Worm (Caenorhabditis elegans) whole organism, L2 larva: ENCODE measurements around the gene ZK1290.5.

Experiments used
- R02D3.7 ChIP-seq: fragments of 150-350 bp; optimal IDR thresholded peaks from 2 replicates; lab custom pipeline; 2014; ENCODE audit warnings: missing biosample characterization, missing genetic modification characterization
- Y55F3AM.14 ChIP-seq: fragments of 200-800 bp; sonication (Bioruptor generic); optimal IDR thresholded peaks from 2 replicates; lab custom pipeline; 2018; ENCODE audit warnings: mild to moderate bottlenecking, missing genetic modification characterization, missing compliant biosample characterization
- ZK546.5 ChIP-seq: sonication (generic microtip); optimal IDR thresholded peaks from 2 replicates; lab custom pipeline; 2017; ENCODE audit warnings: missing biosample characterization, missing genetic modification characterization
- alr-1 ChIP-seq: fragments of 150-350 bp; optimal IDR thresholded peaks from 2 replicates; lab custom pipeline; 2014; ENCODE audit warnings: missing biosample characterization, missing genetic modification characterization
- aly-2 ChIP-seq: fragments of 150-350 bp; optimal IDR thresholded peaks from 2 replicates; lab custom pipeline; 2014; ENCODE audit warnings: missing biosample characterization, missing genetic modification characterization
- ama-1 ChIP-seq: fragments of 150-350 bp; optimal IDR thresholded peaks from 2 replicates; lab custom pipeline; 2018; ENCODE audit warnings: inconsistent platforms
- blmp-1 ChIP-seq: sonication (generic microtip); optimal IDR thresholded peaks from 2 replicates; lab custom pipeline; 2017; ENCODE audit warnings: missing genetic modification characterization, mild to moderate bottlenecking, missing compliant biosample characterization, antibody characterized with exemption, moderate library complexity; ENCODE audit not compliant: insufficient read depth
- ceh-16 ChIP-seq: fragments of 150-350 bp; optimal IDR thresholded peaks from 2 replicates; lab custom pipeline; 2014; ENCODE audit warnings: missing biosample characterization, missing genetic modification characterization
- ceh-82 ChIP-seq: fragments of 150-350 bp; optimal IDR thresholded peaks from 2 replicates; lab custom pipeline; 2014; ENCODE audit warnings: missing biosample characterization, missing genetic modification characterization
- crh-2 ChIP-seq: sonication (generic microtip); optimal IDR thresholded peaks from 2 replicates; lab custom pipeline; 2017; ENCODE audit warnings: missing biosample characterization, missing genetic modification characterization
- dmd-4 ChIP-seq: sonication (generic microtip); optimal IDR thresholded peaks from 2 replicates; lab custom pipeline; 2017; ENCODE audit warnings: missing biosample characterization, missing genetic modification characterization
- egl-27 ChIP-seq: sonication (generic microtip); optimal IDR thresholded peaks from 3 replicates; lab custom pipeline; 2017; ENCODE audit warnings: missing biosample characterization, missing genetic modification reagents, missing genetic modification characterization
- elt-1 ChIP-seq: fragments of 150-350 bp; optimal IDR thresholded peaks from 2 replicates; lab custom pipeline; 2014; ENCODE audit warnings: missing biosample characterization, missing genetic modification characterization
- elt-3 ChIP-seq: sonication (generic microtip); optimal IDR thresholded peaks from 2 replicates; lab custom pipeline; 2017; ENCODE audit warnings: missing biosample characterization, missing genetic modification characterization
- lin-13 ChIP-seq: fragments of 150-350 bp; optimal IDR thresholded peaks from 2 replicates; lab custom pipeline; 2014; ENCODE audit warnings: missing biosample characterization, missing genetic modification reagents, missing genetic modification characterization
- lin-39 ChIP-seq: fragments of 150-350 bp; optimal IDR thresholded peaks from 2 replicates; lab custom pipeline; 2014; ENCODE audit warnings: missing biosample characterization, missing genetic modification reagents, missing genetic modification characterization
- mab-5 ChIP-seq: fragments of 150-350 bp; optimal IDR thresholded peaks from 2 replicates; lab custom pipeline; 2014; ENCODE audit warnings: missing biosample characterization, missing genetic modification characterization
- nhr-10 ChIP-seq: sonication (generic microtip); optimal IDR thresholded peaks from 2 replicates; lab custom pipeline; 2017; ENCODE audit warnings: missing biosample characterization, missing genetic modification characterization
- nhr-11 ChIP-seq: fragments of 150-350 bp; optimal IDR thresholded peaks from 2 replicates; lab custom pipeline; 2014; ENCODE audit warnings: missing biosample characterization, missing genetic modification characterization
- nhr-12 ChIP-seq: fragments of 150-350 bp; optimal IDR thresholded peaks from 2 replicates; lab custom pipeline; 2014; ENCODE audit warnings: missing biosample characterization, missing genetic modification characterization
- nhr-129 ChIP-seq: fragments of 150-350 bp; optimal IDR thresholded peaks from 2 replicates; lab custom pipeline; 2014; ENCODE audit warnings: missing biosample characterization, missing genetic modification characterization
- nhr-21 ChIP-seq: fragments of 150-350 bp; optimal IDR thresholded peaks from 2 replicates; lab custom pipeline; 2014; ENCODE audit warnings: missing biosample characterization, missing genetic modification characterization
- nhr-23 ChIP-seq: fragments of 150-350 bp; optimal IDR thresholded peaks from 2 replicates; lab custom pipeline; 2014; ENCODE audit warnings: missing biosample characterization, missing genetic modification reagents, missing genetic modification characterization
- nhr-237 ChIP-seq: fragments of 150-350 bp; optimal IDR thresholded peaks from 2 replicates; lab custom pipeline; 2014; ENCODE audit warnings: missing biosample characterization, missing genetic modification characterization
- nhr-25 ChIP-seq: fragments of 150-350 bp; sonication (generic microtip); optimal IDR thresholded peaks from 3 replicates; lab custom pipeline; 2014; ENCODE audit warnings: missing biosample characterization, missing genetic modification characterization
- nhr-6 ChIP-seq: fragments of 150-350 bp; optimal IDR thresholded peaks from 2 replicates; lab custom pipeline; 2014; ENCODE audit warnings: missing biosample characterization, missing genetic modification characterization
- nhr-77 ChIP-seq: fragments of 150-350 bp; optimal IDR thresholded peaks from 2 replicates; lab custom pipeline; 2014; ENCODE audit warnings: missing biosample characterization, missing genetic modification characterization
- peb-1 ChIP-seq: fragments of 150-350 bp; optimal IDR thresholded peaks from 2 replicates; lab custom pipeline; 2014; ENCODE audit warnings: missing biosample characterization, missing genetic modification characterization
- sem-4 ChIP-seq: fragments of 150-350 bp; optimal IDR thresholded peaks from 2 replicates; lab custom pipeline; 2014; ENCODE audit warnings: missing biosample characterization, missing genetic modification reagents, missing genetic modification characterization
- skn-1 ChIP-seq: sonication (generic microtip); optimal IDR thresholded peaks from 2 replicates; lab custom pipeline; 2017; ENCODE audit warnings: missing biosample characterization, missing genetic modification characterization
- sma-9 ChIP-seq, 2 experiments: fragments of 150-350 bp in 1 of 2; sonication (generic microtip) in 1 of 2; optimal IDR thresholded peaks; 2 replicates each; lab custom pipeline; 2014 to 2016; ENCODE audit warnings: missing genetic modification characterization in 2 of 2, mild to moderate bottlenecking in 1 of 2, missing biosample characterization in 1 of 2, missing compliant biosample characterization in 1 of 2, missing genetic modification reagents in 1 of 2, moderate library complexity in 1 of 2
- snpc-4 ChIP-seq: fragments of 150-350 bp; optimal IDR thresholded peaks from 2 replicates; lab custom pipeline; 2014; ENCODE audit warnings: missing biosample characterization, missing genetic modification characterization
- unc-39 ChIP-seq: fragments of 150-350 bp; optimal IDR thresholded peaks from 2 replicates; lab custom pipeline; 2014; ENCODE audit warnings: missing biosample characterization, missing genetic modification characterization
- unc-55 ChIP-seq: fragments of 150-350 bp; sonication (generic microtip); optimal IDR thresholded peaks from 3 replicates; lab custom pipeline; 2014; ENCODE audit warnings: missing biosample characterization, missing genetic modification reagents, missing genetic modification characterization
- zag-1 ChIP-seq: fragments of 150-350 bp; optimal IDR thresholded peaks from 2 replicates; lab custom pipeline; 2014; ENCODE audit warnings: missing biosample characterization, missing genetic modification characterization
- ztf-1 ChIP-seq: fragments of 200-800 bp; sonication (Bioruptor generic); conservative IDR thresholded peaks from 2 replicates; pipeline ENCODE4 v1.3.6; 2022; ENCODE audit warnings: missing genetic modification characterization, missing compliant biosample characterization
- ztf-11 ChIP-seq: sonication (generic microtip); optimal IDR thresholded peaks from 2 replicates; lab custom pipeline; 2017; ENCODE audit warnings: missing biosample characterization, missing genetic modification characterization
- ztf-4 ChIP-seq: fragments of 150-350 bp; optimal IDR thresholded peaks from 2 replicates; lab custom pipeline; 2014; ENCODE audit warnings: missing biosample characterization, missing genetic modification characterization

ZK1290.5 gene

ce11 chrII:7562616-7563015 is 33.2 kb downstream of the ZK1290.5 start:
- TF ChIP-seq blmp-1 (tag; lab: Kevin White, UChicago) (no peak), zag-1 (no peak), nhr-25 (tag; lab: Kevin White, UChicago) (no peak), lin-39 (tag; lab: Kevin White, UChicago) (no peak), sma-9 (GFP tag; optimal IDR thresholded peaks at IDR 0.05; lab: Kevin White, UChicago) (no peak), sma-9 (tag; optimal IDR thresholded peaks at IDR 0.05; lab: Kevin White, UChicago) (no peak), unc-55 (no peak), lin-13 (no peak), ama-1 (lab: Kevin White, UChicago) (no peak), nhr-129 (no peak), nhr-6 (tag; lab: Kevin White, UChicago) (no peak), nhr-77 (no peak), nhr-21 (tag; lab: Kevin White, UChicago) (no peak), snpc-4 (tag; lab: Kevin White, UChicago) (no peak), mab-5 (tag; lab: Kevin White, UChicago) (no peak), egl-27 (tag; lab: Kevin White, UChicago) (no peak), ceh-16 (tag; lab: Kevin White, UChicago) (no peak), nhr-23 (tag; lab: Kevin White, UChicago) (no peak), Y55F3AM.14 (GFP tag; lab: Kevin White, UChicago) (no peak), unc-39 (no peak), R02D3.7 (tag; lab: Kevin White, UChicago) (no peak)

DNA sequence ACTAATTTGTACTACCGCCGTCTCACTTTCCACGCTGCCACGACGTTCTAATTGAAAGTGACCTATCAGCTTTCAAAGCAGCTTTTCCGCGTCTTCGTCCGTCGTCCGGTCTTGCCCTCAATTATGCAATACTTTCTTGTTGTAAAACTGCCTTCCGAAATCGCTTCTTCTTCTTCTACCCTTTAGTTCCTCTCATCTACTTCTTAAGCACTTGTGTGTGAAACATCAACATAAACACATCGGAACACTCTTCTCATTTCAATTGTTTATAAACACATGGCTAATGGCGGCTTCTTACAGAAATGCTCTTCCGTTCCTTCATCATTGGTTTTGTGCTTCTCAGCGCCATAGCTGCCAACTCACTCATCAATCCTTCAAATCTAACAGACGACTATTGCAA is 40.9 kb downstream of the ZK1290.5 start, which contains the start of gene F35D2.3:
Gene F35D2.3, plus strand, starts transcription at position 301 of the 400 bp plus-strand sequence.
- TF ChIP-seq unc-39 (no peak), egl-27 (tag; lab: Kevin White, UChicago) (no peak), sma-9 (GFP tag; optimal IDR thresholded peaks at IDR 0.05; lab: Kevin White, UChicago) (no peak), sma-9 (tag; optimal IDR thresholded peaks at IDR 0.05; lab: Kevin White, UChicago) (no peak), nhr-25 (tag; lab: Kevin White, UChicago) (no peak), sem-4 (tag; lab: Kevin White, UChicago) (no peak), ztf-4 (tag; lab: Kevin White, UChicago) (no peak), nhr-12 (no peak), ceh-16 (tag; lab: Kevin White, UChicago) (no peak), dmd-4 (tag; lab: Kevin White, UChicago) (no peak), crh-2 (tag; lab: Kevin White, UChicago) (no peak), ZK546.5 (tag; lab: Kevin White, UChicago) (no peak), unc-55 (no peak), alr-1 (no peak), ceh-82 (tag; lab: Kevin White, UChicago) (no peak)
- TF ChIP-seq, all 48 proteins: peak for 0

DNA sequence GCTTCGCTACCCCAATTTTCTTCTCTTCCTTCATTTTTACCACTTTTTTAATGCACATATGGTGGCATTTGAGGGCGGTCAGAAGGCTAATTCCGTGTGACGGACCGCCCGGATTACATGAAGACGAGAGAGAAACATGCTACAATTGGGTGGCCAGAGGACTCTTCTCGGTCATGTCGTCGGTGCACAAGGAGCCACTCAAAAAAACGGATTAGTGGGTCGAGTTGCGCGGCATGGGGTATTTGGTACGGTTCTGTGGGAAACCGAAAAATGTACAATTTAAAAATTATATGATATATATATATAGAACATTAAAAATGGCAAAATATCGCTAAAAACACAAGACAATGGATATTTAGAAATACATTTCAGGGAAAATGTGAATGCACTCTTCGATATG is 41.4 kb downstream of the ZK1290.5 start:
- TF ChIP-seq dmd-4 (tag; lab: Kevin White, UChicago) (no peak), skn-1 (tag; lab: Kevin White, UChicago) (no peak), peb-1 (tag; lab: Kevin White, UChicago) (no peak), crh-2 (tag; lab: Kevin White, UChicago) (no peak), ztf-11 (tag; lab: Kevin White, UChicago) (no peak), elt-3 (no peak), ceh-16 (tag; lab: Kevin White, UChicago) (no peak), elt-1 (tag; lab: Kevin White, UChicago) (no peak), aly-2 (tag; lab: Kevin White, UChicago) (no peak), nhr-237 (tag; lab: Kevin White, UChicago) (no peak), ztf-1 (GFP tag; lab: Robert Waterston, UW) (no peak), sma-9 (GFP tag; optimal IDR thresholded peaks at IDR 0.05; lab: Kevin White, UChicago) (no peak), sma-9 (tag; optimal IDR thresholded peaks at IDR 0.05; lab: Kevin White, UChicago) (no peak), ceh-82 (tag; lab: Kevin White, UChicago) (no peak), ama-1 (lab: Kevin White, UChicago) (no peak), lin-13 (no peak), nhr-6 (tag; lab: Kevin White, UChicago) (no peak), alr-1 (no peak), nhr-10 (tag; lab: Kevin White, UChicago) (no peak)

DNA sequence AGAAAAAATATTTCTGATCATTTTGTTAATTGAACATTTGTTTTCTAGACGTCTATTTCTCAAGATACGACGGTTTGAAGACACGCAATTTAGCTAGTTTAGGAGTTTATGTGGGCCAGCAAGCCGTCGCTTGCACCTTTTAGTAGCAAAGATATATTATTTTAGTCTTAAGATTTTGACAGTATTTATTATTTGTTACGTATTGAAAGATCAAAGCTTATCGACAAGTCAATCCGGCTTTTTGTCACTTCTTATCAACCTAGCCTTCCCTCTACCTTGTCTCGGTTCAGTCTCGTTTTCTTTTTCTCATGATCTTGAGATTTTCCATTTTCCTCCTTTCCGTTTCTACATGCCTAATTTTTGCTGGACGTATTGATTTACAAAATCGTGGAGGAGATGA is 44.7 kb downstream of the ZK1290.5 start, which contains the start of gene F35D2.2:
Gene F35D2.2, plus strand, starts transcription at position 301 of the 400 bp plus-strand sequence.
- no peak for TF ChIP-seq nhr-11 (tag; lab: Kevin White, UChicago)
- TF ChIP-seq nhr-12, result no peak
- TF ChIP-seq, all 48 proteins: peak for 0
